Worm (Caenorhabditis elegans) whole organism, L4/young adult: ENCODE data around the gene nhr-122.

Source experiments
- W03F9.2 ChIP-seq: fragments of 150-350 bp; optimal IDR thresholded peaks from 2 replicates; lab custom pipeline; 2014; ENCODE audit warnings: missing biosample characterization, missing genetic modification characterization
- dao-5 ChIP-seq: sonication (generic microtip); optimal IDR thresholded peaks from 2 replicates; lab custom pipeline; 2016; ENCODE audit warnings: missing genotype, missing genetic modification characterization, moderate library complexity, missing compliant biosample characterization
- him-1 ChIP-seq: sonication (generic microtip); optimal IDR thresholded peaks from 2 replicates; lab custom pipeline; 2016; ENCODE audit warnings: missing genotype, missing genetic modification reagents, missing genetic modification characterization, missing compliant biosample characterization

- no peak for TF ChIP-seq him-1 (tag; lab: Kevin White, UChicago)
- no peak for TF ChIP-seq W03F9.2 (tag; lab: Kevin White, UChicago)
- TF ChIP-seq dao-5 = no peak
Observed at ce11 chrIV:1659978-1660377, 46.3 kb downstream of the nhr-122 start, which contains the start of gene Y41D4B.4.
